Worm (Caenorhabditis elegans): Measurements from ENCODE around the gene cest-30.

Gene cest-30

ce11 chrV:5262999-5263398 lies at the start of gene cest-30:
cest-30 (minus strand) TSS chrV:5263099.
- TF ChIP-seq Y53G8AR.9 (GFP tag; conservative IDR thresholded peaks at IDR 0.05) (no peak), ets-4 (GFP tag; optimal IDR thresholded peaks at IDR 0.05) (no peak), ceh-79 (tag; optimal IDR thresholded peaks at IDR 0.05) (no peak), snpc-3.4 (tag; optimal IDR thresholded peaks at IDR 0.05) (no peak), attf-6 (GFP tag; IDR thresholded peaks at IDR 0.05) (no peak), chd-7 (tag; optimal IDR thresholded peaks at IDR 0.05) (no peak), C06A6.2 (GFP tag; conservative IDR thresholded peaks at IDR 0.05) (no peak), ceh-91 (GFP tag; IDR thresholded peaks at IDR 0.05) (no peak), nfyb-1 (GFP tag; IDR thresholded peaks at IDR 0.05) (no peak), T26A5.8 (tag; optimal IDR thresholded peaks at IDR 0.05) (no peak), ZK185.1 (tag; optimal IDR thresholded peaks at IDR 0.05; ENCODE audit: poor library complexity, severe bottlenecking) (no peak), atf-7 (tag; optimal IDR thresholded peaks at IDR 0.05) (no peak), lsy-27 (tag; optimal IDR thresholded peaks at IDR 0.05; ENCODE audit: borderline replicate concordance, insufficient read depth) (no peak), dox-1 (GFP tag; IDR thresholded peaks at IDR 0.05) (no peak), sea-2 (GFP tag; IDR thresholded peaks at IDR 0.05) (no peak), snpc-1.1 (tag; optimal IDR thresholded peaks at IDR 0.05; ENCODE audit: insufficient read depth) (no peak), lag-1 (GFP tag; IDR thresholded peaks at IDR 0.05) (no peak), egrh-3 (GFP tag; IDR thresholded peaks at IDR 0.05) (no peak)

DNA sequence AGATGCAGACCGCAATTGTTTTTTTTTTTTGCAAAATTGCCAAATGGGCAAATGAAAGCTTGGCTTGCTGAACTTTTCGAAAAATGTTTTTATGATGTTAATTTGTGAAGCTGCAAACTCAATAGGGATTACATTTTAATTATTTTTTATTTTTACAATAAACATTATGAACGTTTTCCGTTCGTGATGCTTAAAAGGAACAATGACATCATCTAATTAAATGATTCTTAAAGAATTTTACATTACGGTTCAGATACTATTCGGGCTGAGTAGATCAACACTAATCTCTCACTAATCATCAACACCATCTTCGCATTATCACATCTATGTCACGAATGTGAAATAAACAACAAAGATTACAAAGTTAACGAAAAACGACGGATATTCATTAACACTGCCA lies 49.6 kb upstream of the cest-30 start, which contains the start of gene C10G8.3:
Gene C10G8.3 (plus strand): TSS at position 301 of the 400 bp plus-strand sequence.
- TF ChIP-seq B0261.1 (tag; optimal IDR thresholded peaks at IDR 0.05) (no peak), attf-3 (GFP tag; conservative IDR thresholded peaks at IDR 0.05) (no peak), mxl-1 (tag; optimal IDR thresholded peaks at IDR 0.05) (no peak), snpc-4 (GFP tag; optimal IDR thresholded peaks at IDR 0.05) (no peak), snpc-4 (tag; optimal IDR thresholded peaks at IDR 0.05) (no peak), egl-18 (GFP tag; IDR thresholded peaks at IDR 0.05) (no peak), hlh-12 (tag; optimal IDR thresholded peaks at IDR 0.05) (no peak), F33H1.4 (GFP tag; IDR thresholded peaks at IDR 0.05) (no peak), rec-8 (tag; optimal IDR thresholded peaks at IDR 0.05) (no peak), sdz-38 (tag; optimal IDR thresholded peaks at IDR 0.05) (no peak)

- TF ChIP-seq rpc-1 (optimal IDR thresholded peaks at IDR 0.05) (no peak), rpc-1 (tag; optimal IDR thresholded peaks at IDR 0.05) (no peak), hrde-1 (tag; optimal IDR thresholded peaks at IDR 0.05; ENCODE audit: borderline replicate concordance) (no peak), T07F8.4 (tag; optimal IDR thresholded peaks at IDR 0.05) (no peak), pbrm-1 (GFP tag; IDR thresholded peaks at IDR 0.05) (no peak), attf-3 (GFP tag; conservative IDR thresholded peaks at IDR 0.05) (no peak), rec-8 (tag; optimal IDR thresholded peaks at IDR 0.05) (no peak), egl-18 (GFP tag; IDR thresholded peaks at IDR 0.05) (no peak), ceh-27 (GFP tag; optimal IDR thresholded peaks at IDR 0.05) (no peak), F37B4.10 (GFP tag; IDR thresholded peaks at IDR 0.05) (no peak), F57A8.1 (GFP tag; optimal IDR thresholded peaks at IDR 0.05) (no peak), mcd-1 (GFP tag; IDR thresholded peaks at IDR 0.05) (no peak), atf-7 (tag; optimal IDR thresholded peaks at IDR 0.05) (no peak), ztf-26 (tag; optimal IDR thresholded peaks at IDR 0.05) (no peak)
These were observed 48.7 kb upstream of the cest-30 start, which contains the start of gene C10G8.4 for ce11 chrV:5311635-5312034. C10G8.4 (plus strand) TSS chrV:5311935.

Data from whole organism, young adult.